Worm (Caenorhabditis elegans) whole organism, young adult: Measurements from ENCODE around the gene T13F3.6.

Experiments
- him-1 ChIP-seq: sonication (generic microtip); optimal IDR thresholded peaks from 2 replicates; lab custom pipeline; 2016; ENCODE audit warnings: missing genotype, missing genetic modification reagents, missing genetic modification characterization, missing compliant biosample characterization
- lag-1 ChIP-seq: fragments of 200-800 bp; sonication (Bioruptor generic); IDR thresholded peaks from 2 replicates; pipeline ENCODE4 v1.3.6; 2022; ENCODE audit warnings: missing genetic modification reagents, missing genetic modification characterization, missing compliant biosample characterization
- nhr-120 ChIP-seq: fragments of 200-800 bp; sonication (Bioruptor generic); IDR thresholded peaks from 2 replicates; pipeline ENCODE4 v1.3.6; 2022; ENCODE audit warnings: missing genetic modification characterization, missing compliant biosample characterization

DNA sequence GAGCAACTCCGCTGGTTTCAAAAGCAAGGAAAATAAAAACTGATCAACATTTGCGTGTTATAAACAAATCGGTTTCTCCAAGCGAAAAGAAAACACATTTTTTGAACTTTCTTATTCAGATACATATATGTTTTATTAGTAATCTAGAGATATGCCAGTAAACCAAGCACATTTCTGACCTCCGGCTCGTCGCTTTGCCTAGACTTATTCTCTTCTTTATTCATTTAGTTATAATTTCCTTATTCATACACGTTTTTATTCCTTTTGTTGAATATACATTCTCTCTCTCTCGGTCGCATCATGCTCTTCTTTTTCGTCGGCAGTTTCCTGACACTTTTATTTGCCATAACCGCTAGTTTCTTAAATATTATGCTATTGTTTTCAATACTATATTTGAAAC, 27.6 kb upstream of the T13F3.6 start, which contains the start of gene srbc-84:
- TF ChIP-seq nhr-120 (GFP tag; lab: Robert Waterston, UW) (no peak), lag-1 (GFP tag; lab: Robert Waterston, UW) (no peak), him-1 (no peak)
